Worm (Caenorhabditis elegans) whole organism, L4 larva: ENCODE results near the gene ZK899.1.

Experiments used
- D1046.2 ChIP-seq: fragments of 200-800 bp; sonication (Bioruptor generic); IDR thresholded peaks from 2 replicates; pipeline ENCODE4 v1.3.6; 2022; ENCODE audit warnings: missing genetic modification characterization, missing compliant biosample characterization
- F37D6.2 ChIP-seq: sonication (generic microtip); optimal IDR thresholded peaks from 2 replicates; lab custom pipeline; 2016; ENCODE audit warnings: mild to moderate bottlenecking, missing genetic modification characterization, missing compliant biosample characterization
- T26A8.4 ChIP-seq: fragments of 200-800 bp; sonication (Bioruptor generic); IDR thresholded peaks from 2 replicates; pipeline ENCODE4 v1.3.6; 2022; ENCODE audit warnings: missing genetic modification characterization, missing compliant biosample characterization
- ZK337.2 ChIP-seq: fragments of 200-800 bp; sonication (Bioruptor generic); IDR thresholded peaks from 2 replicates; pipeline ENCODE4 v1.3.6; 2022; ENCODE audit warnings: missing genetic modification reagents, missing genetic modification characterization, missing compliant biosample characterization
- ceh-20 ChIP-seq: fragments of 200-800 bp; sonication (Bioruptor generic); IDR thresholded peaks from 2 replicates; pipeline ENCODE4 v1.3.6; 2022; ENCODE audit warnings: missing genetic modification reagents, missing genetic modification characterization, missing compliant biosample characterization
- ceh-28 ChIP-seq: fragments of 150-350 bp; optimal IDR thresholded peaks from 2 replicates; lab custom pipeline; 2014; ENCODE audit warnings: missing biosample characterization, missing genetic modification reagents, missing genetic modification characterization
- ceh-62 ChIP-seq: sonication (generic microtip); optimal IDR thresholded peaks from 2 replicates; lab custom pipeline; 2017; ENCODE audit warnings: missing biosample characterization, missing genetic modification characterization
- ceh-82 ChIP-seq: sonication (generic microtip); optimal IDR thresholded peaks from 2 replicates; lab custom pipeline; 2017; ENCODE audit warnings: missing biosample characterization, missing genetic modification characterization
- ces-1 ChIP-seq: fragments of 150-350 bp; sonication (generic microtip); optimal IDR thresholded peaks from 4 replicates; lab custom pipeline; 2014; ENCODE audit warnings: missing biosample characterization, missing genetic modification reagents, missing genetic modification characterization
- cey-2 ChIP-seq: sonication (generic microtip); optimal IDR thresholded peaks from 3 replicates; lab custom pipeline; 2017; ENCODE audit warnings: missing genetic modification characterization, mild to moderate bottlenecking, missing compliant biosample characterization, antibody characterized with exemption, borderline replicate concordance; ENCODE audit not compliant: insufficient read depth
- daf-12 ChIP-seq: fragments of 150-350 bp; optimal IDR thresholded peaks from 2 replicates; lab custom pipeline; 2014; ENCODE audit warnings: missing biosample characterization, missing genetic modification reagents, missing genetic modification characterization
- daf-16 ChIP-seq, 3 experiments: sonication (generic microtip); optimal IDR thresholded peaks; 2 replicates each; lab custom pipeline; 2016 to 2017; ENCODE audit warnings: missing genetic modification characterization in 3 of 3, missing genetic modification reagents in 3 of 3, mild to moderate bottlenecking in 2 of 3, missing compliant biosample characterization in 2 of 3, missing biosample characterization in 1 of 3, moderate library complexity in 1 of 3
- daf-8 ChIP-seq: fragments of 200-800 bp; sonication (Bioruptor generic); IDR thresholded peaks from 2 replicates; pipeline ENCODE4 v1.3.6; 2022; ENCODE audit warnings: missing genetic modification characterization, missing compliant biosample characterization
- dmd-6 ChIP-seq: fragments of 200-800 bp; sonication (Bioruptor generic); IDR thresholded peaks from 2 replicates; pipeline ENCODE4 v1.3.6; 2022; ENCODE audit warnings: missing genetic modification reagents, missing genetic modification characterization, missing compliant biosample characterization
- duxl-1 ChIP-seq: sonication (generic microtip); optimal IDR thresholded peaks from 2 replicates; lab custom pipeline; 2016; ENCODE audit warnings: mild to moderate bottlenecking, missing genetic modification characterization, moderate library complexity, missing compliant biosample characterization; ENCODE audit not compliant: poor library complexity
- hif-1 ChIP-seq, 2 experiments: sonication (generic microtip); optimal IDR thresholded peaks; 2 replicates each; lab custom pipeline; 2016 to 2017; ENCODE audit warnings: missing compliant biosample characterization in 2 of 2, missing genetic modification characterization in 2 of 2, missing genetic modification reagents in 2 of 2, missing genotype in 2 of 2, mild to moderate bottlenecking in 1 of 2
- hlh-30 ChIP-seq: sonication (generic microtip); optimal IDR thresholded peaks from 2 replicates; lab custom pipeline; 2017; ENCODE audit warnings: antibody characterized with exemption, mild to moderate bottlenecking, missing genetic modification characterization, missing compliant biosample characterization; ENCODE audit not compliant: insufficient read depth
- lin-29 ChIP-seq: fragments of 200-800 bp; sonication (Bioruptor generic); IDR thresholded peaks from 2 replicates; pipeline ENCODE4 v1.3.6; 2022; ENCODE audit warnings: missing genetic modification reagents, missing genetic modification characterization, missing compliant biosample characterization
- lin-38 ChIP-seq: fragments of 200-800 bp; sonication (Bioruptor generic); IDR thresholded peaks from 2 replicates; pipeline ENCODE4 v1.3.6; 2022; ENCODE audit warnings: missing genetic modification reagents, missing genetic modification characterization, missing compliant biosample characterization
- lin-39 ChIP-seq: fragments of 150-350 bp; optimal IDR thresholded peaks from 2 replicates; lab custom pipeline; 2014; ENCODE audit warnings: missing biosample characterization, missing genetic modification reagents, missing genetic modification characterization
- lsy-2 ChIP-seq, 2 experiments: fragments of 150-350 bp in 1 of 2; sonication (generic microtip) in 1 of 2; optimal IDR thresholded peaks; 2 replicates each; lab custom pipeline; 2014 to 2017; ENCODE audit warnings: missing biosample characterization in 2 of 2, missing genetic modification characterization in 2 of 2
- mdl-1 ChIP-seq, 2 experiments: fragments of 150-350 bp in 1 of 2; sonication (generic microtip) in 1 of 2; optimal IDR thresholded peaks; 2 replicates each; lab custom pipeline; 2014 to 2017; ENCODE audit warnings: missing biosample characterization in 2 of 2, missing genetic modification characterization in 2 of 2
- mdt-29 ChIP-seq: fragments of 200-800 bp; sonication (Bioruptor generic); IDR thresholded peaks from 2 replicates; pipeline ENCODE4 v1.3.6; 2022; ENCODE audit warnings: missing genetic modification reagents, missing genetic modification characterization, missing compliant biosample characterization
- mep-1 ChIP-seq: fragments of 150-350 bp; sonication (generic microtip); optimal IDR thresholded peaks from 3 replicates; lab custom pipeline; 2014; ENCODE audit warnings: missing biosample characterization, missing genetic modification characterization
- mxl-3 ChIP-seq: fragments of 200-800 bp; sonication (Bioruptor generic); optimal IDR thresholded peaks from 2 replicates; lab custom pipeline; 2018; ENCODE audit warnings: mild to moderate bottlenecking, missing genetic modification characterization, missing compliant biosample characterization
- nhr-102 ChIP-seq: sonication (generic microtip); optimal IDR thresholded peaks from 2 replicates; lab custom pipeline; 2016; ENCODE audit warnings: mild to moderate bottlenecking, missing genetic modification characterization, moderate library complexity, missing compliant biosample characterization
- nhr-11 ChIP-seq: fragments of 150-350 bp; optimal IDR thresholded peaks from 2 replicates; lab custom pipeline; 2014; ENCODE audit warnings: missing biosample characterization, missing genetic modification characterization
- nhr-111 ChIP-seq: fragments of 200-800 bp; sonication (Bioruptor generic); optimal IDR thresholded peaks from 2 replicates; lab custom pipeline; 2018; ENCODE audit warnings: mild to moderate bottlenecking, missing genetic modification characterization, missing compliant biosample characterization
- nhr-25 ChIP-seq: sonication (generic microtip); optimal IDR thresholded peaks from 2 replicates; lab custom pipeline; 2017; ENCODE audit warnings: missing genetic modification characterization, mild to moderate bottlenecking, missing compliant biosample characterization, antibody characterized with exemption, moderate library complexity, borderline replicate concordance; ENCODE audit not compliant: insufficient read depth
- nhr-28 ChIP-seq: fragments of 150-350 bp; optimal IDR thresholded peaks from 2 replicates; lab custom pipeline; 2014; ENCODE audit warnings: missing biosample characterization, missing genetic modification characterization
- nhr-76 ChIP-seq: fragments of 150-350 bp; optimal IDR thresholded peaks from 2 replicates; lab custom pipeline; 2014; ENCODE audit warnings: missing biosample characterization, missing genetic modification characterization
- nhr-77 ChIP-seq: fragments of 150-350 bp; optimal IDR thresholded peaks from 2 replicates; lab custom pipeline; 2014; ENCODE audit warnings: missing biosample characterization, missing genetic modification characterization
- pqm-1 ChIP-seq: sonication (generic microtip); optimal IDR thresholded peaks from 2 replicates; lab custom pipeline; 2017; ENCODE audit warnings: missing biosample characterization, missing genetic modification characterization
- rbr-2 ChIP-seq: sonication (generic microtip); optimal IDR thresholded peaks from 2 replicates; lab custom pipeline; 2016; ENCODE audit warnings: missing genotype, missing genetic modification characterization, missing compliant biosample characterization
- snpc-1.2 ChIP-seq: fragments of 200-800 bp; sonication (Bioruptor generic); IDR thresholded peaks from 2 replicates; pipeline ENCODE4 v1.3.6; 2022; ENCODE audit warnings: missing genetic modification reagents, missing genetic modification characterization, missing compliant biosample characterization
- spr-1 ChIP-seq: sonication (generic microtip); optimal IDR thresholded peaks from 2 replicates; lab custom pipeline; 2016; ENCODE audit warnings: mild to moderate bottlenecking, missing genetic modification characterization, missing compliant biosample characterization
- tag-97 ChIP-seq: fragments of 200-800 bp; sonication (Bioruptor generic); IDR thresholded peaks from 2 replicates; pipeline ENCODE4 v1.3.6; 2022; ENCODE audit warnings: missing genetic modification characterization, missing compliant biosample characterization
- unc-39 ChIP-seq: sonication (generic microtip); optimal IDR thresholded peaks from 2 replicates; lab custom pipeline; 2017; ENCODE audit warnings: missing biosample characterization, missing genetic modification characterization
- unc-62 ChIP-seq, 3 experiments: fragments of 150-350 bp in 1 of 3; sonication (generic microtip); optimal IDR thresholded peaks in 2 of 3; peaks in 1 of 3; 1 replicate in 1 of 3; 2 replicates in 2 of 3; lab custom pipeline; 2014 to 2017; ENCODE audit warnings: missing biosample characterization in 3 of 3, missing genetic modification characterization in 3 of 3, missing genetic modification reagents in 3 of 3, missing genotype in 1 of 3
- zag-1 ChIP-seq: fragments of 150-350 bp; optimal IDR thresholded peaks from 2 replicates; lab custom pipeline; 2014; ENCODE audit warnings: missing biosample characterization, missing genetic modification characterization
- zfp-2 ChIP-seq: sonication (generic microtip); optimal IDR thresholded peaks from 2 replicates; lab custom pipeline; 2016; ENCODE audit warnings: mild to moderate bottlenecking, missing genetic modification characterization, missing compliant biosample characterization
- zip-11 ChIP-seq: fragments of 200-800 bp; sonication (Bioruptor generic); IDR thresholded peaks from 2 replicates; pipeline ENCODE4 v1.3.6; 2022; ENCODE audit warnings: missing genetic modification characterization, missing compliant biosample characterization
- ztf-11 ChIP-seq: fragments of 150-350 bp; optimal IDR thresholded peaks from 2 replicates; lab custom pipeline; 2014; ENCODE audit warnings: missing biosample characterization, missing genetic modification characterization
- ztf-7 ChIP-seq: fragments of 150-350 bp; optimal IDR thresholded peaks from 2 replicates; lab custom pipeline; 2014; ENCODE audit warnings: missing biosample characterization, missing genetic modification characterization

ZK899.1 gene

DNA sequence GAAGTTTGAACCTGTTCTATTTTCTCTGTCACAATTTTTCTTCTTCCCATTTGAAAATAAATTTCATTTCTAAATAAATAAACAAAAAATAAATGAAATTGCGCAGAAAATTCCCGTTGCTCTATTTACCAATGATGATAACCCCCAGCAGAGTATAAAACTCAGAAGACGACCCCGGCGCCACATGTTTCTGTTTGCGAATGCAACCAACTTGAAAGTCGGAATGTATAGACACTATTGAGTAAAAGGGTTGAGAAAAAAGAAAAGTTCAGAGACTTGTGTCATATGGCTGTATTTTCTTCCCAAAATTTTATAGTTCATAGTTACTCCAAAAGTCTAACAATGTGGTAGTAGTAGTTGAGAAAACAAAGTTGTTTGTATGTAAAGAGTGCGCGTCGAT, 34.8 kb upstream of the ZK899.1 start:
- TF ChIP-seq rbr-2 (tag; lab: Kevin White, UChicago), result no peak
- no peak for TF ChIP-seq ztf-7
- TF ChIP-seq ceh-20, result no peak
- no peak for TF ChIP-seq unc-39 (tag; lab: Kevin White, UChicago)
- TF ChIP-seq T26A8.4, result no peak
- TF ChIP-seq lsy-2 (tag; optimal IDR thresholded peaks at IDR 0.05; lab: Kevin White, UChicago), result no peak
- no peak for TF ChIP-seq cey-2
- no peak for TF ChIP-seq snpc-1.2 (GFP tag; lab: Robert Waterston, UW)
- TF ChIP-seq spr-1 (tag; lab: Kevin White, UChicago), result no peak
- no peak for TF ChIP-seq daf-16 (GFP tag; optimal IDR thresholded peaks at IDR 0.05; lab: Kevin White, UChicago)
- TF ChIP-seq daf-16 (tag; optimal IDR thresholded peaks at IDR 0.05; lab: Kevin White, UChicago), result no peak
- TF ChIP-seq nhr-77 (tag; lab: Kevin White, UChicago), result no peak
- TF ChIP-seq nhr-111 (GFP tag; lab: Kevin White, UChicago), result no peak
- TF ChIP-seq mdt-29 (GFP tag; lab: Robert Waterston, UW), result no peak
- TF ChIP-seq lin-39, result no peak
- no peak for TF ChIP-seq nhr-25 (tag; lab: Kevin White, UChicago)
- TF ChIP-seq pqm-1, result no peak

DNA sequence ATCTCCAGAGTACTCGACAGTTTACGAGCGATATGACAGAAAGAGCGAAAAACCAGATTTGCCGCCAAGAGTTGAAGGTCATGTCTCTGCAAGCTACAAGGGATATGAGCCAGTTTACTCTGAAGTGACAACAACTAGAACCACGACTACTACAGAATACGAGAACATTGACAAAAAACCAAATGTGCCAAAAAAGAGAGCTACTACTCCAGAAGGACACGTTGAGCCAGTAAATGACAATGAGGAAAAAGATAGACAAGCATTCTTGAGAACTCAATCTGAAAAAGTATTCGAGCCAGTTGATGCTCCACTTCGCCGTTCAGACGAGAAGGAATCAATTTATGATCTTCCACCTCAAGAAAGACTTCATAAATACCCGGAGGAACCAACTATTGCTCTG, 29.1 kb upstream of the ZK899.1 start:
- TF ChIP-seq zfp-2 (tag; lab: Kevin White, UChicago) (no peak), unc-62 (GFP tag; optimal IDR thresholded peaks at IDR 0.05 in 1 of 2; lab: Kevin White, UChicago) (peak in 1 of 2 experiments; percentile 91), unc-62 (tag; optimal IDR thresholded peaks at IDR 0.05; lab: Kevin White, UChicago) (no peak)

- no peak for TF ChIP-seq lin-29 (GFP tag; lab: Robert Waterston, UW)
- no peak for TF ChIP-seq ceh-28 (tag; lab: Kevin White, UChicago)
- no peak for TF ChIP-seq mep-1 (tag; lab: Kevin White, UChicago)
- TF ChIP-seq nhr-11 (tag; lab: Kevin White, UChicago), result no peak
- no peak for TF ChIP-seq mxl-3 (GFP tag; lab: Kevin White, UChicago)
- TF ChIP-seq ztf-11 (tag; lab: Kevin White, UChicago), result no peak
- no peak for TF ChIP-seq ceh-82 (tag; lab: Kevin White, UChicago)
- TF ChIP-seq nhr-28 (tag; lab: Kevin White, UChicago), result no peak
- TF ChIP-seq zip-11 (GFP tag; lab: Robert Waterston, UW), result no peak
- no peak for TF ChIP-seq duxl-1 (tag; lab: Kevin White, UChicago)
- TF ChIP-seq hif-1 (tag; optimal IDR thresholded peaks at IDR 0.05; lab: Kevin White, UChicago), result no peak
- TF ChIP-seq daf-16 (GFP tag; optimal IDR thresholded peaks at IDR 0.05; lab: Kevin White, UChicago), result no peak
- TF ChIP-seq daf-16 (tag; optimal IDR thresholded peaks at IDR 0.05; lab: Kevin White, UChicago), result no peak
- no peak for TF ChIP-seq nhr-102 (tag; lab: Kevin White, UChicago)
These were observed 28.5 kb upstream of the ZK899.1 start for ce11 chrX:9417948-9418347.

DNA sequence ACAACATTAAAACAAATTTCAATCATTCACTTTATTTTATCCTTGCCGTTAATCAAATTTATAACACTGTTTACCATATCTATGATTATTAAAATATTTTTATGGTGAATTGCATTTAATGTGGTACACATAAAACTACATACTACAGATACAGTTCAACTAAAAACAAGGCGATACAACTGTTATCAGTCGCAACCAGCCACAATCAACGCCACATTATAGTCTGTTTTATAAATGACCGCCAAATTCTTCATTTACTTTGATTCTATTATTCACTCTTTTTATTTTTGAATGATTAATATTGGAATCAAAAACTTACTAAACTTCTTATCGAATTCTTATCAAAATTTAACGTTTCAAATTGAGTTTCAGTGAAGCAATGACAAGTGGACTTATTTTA, 18.4 kb upstream of the ZK899.1 start, which contains the start of gene B0272.4:
Gene B0272.4, plus strand, starts transcription at position 373 of the 400 bp plus-strand sequence.
- no peak for TF ChIP-seq ces-1 (GFP tag; lab: Kevin White, UChicago)
- no peak for TF ChIP-seq hlh-30
- no peak for TF ChIP-seq F37D6.2 (tag; lab: Kevin White, UChicago)
- TF ChIP-seq ceh-20, result peak; percentile 44; the same call in 1 of the 2 replicates
- TF ChIP-seq lin-39, result no peak
- TF ChIP-seq rbr-2 (tag; lab: Kevin White, UChicago), result no peak
- no peak for TF ChIP-seq lin-38 (GFP tag; lab: Robert Waterston, UW)
- no peak for TF ChIP-seq mdl-1 (tag; optimal IDR thresholded peaks at IDR 0.05; lab: Kevin White, UChicago)
- no peak for TF ChIP-seq ceh-62 (tag; lab: Kevin White, UChicago)
- TF ChIP-seq ZK337.2 (GFP tag; lab: Robert Waterston, UW), result no peak
- no peak for TF ChIP-seq daf-12
- no peak for TF ChIP-seq tag-97 (GFP tag; lab: Robert Waterston, UW)
- TF ChIP-seq nhr-11 (tag; lab: Kevin White, UChicago), result no peak
- no peak for TF ChIP-seq D1046.2
- TF ChIP-seq daf-8, result no peak
- peak; percentile 42 for TF ChIP-seq dmd-6 (GFP tag; lab: Robert Waterston, UW)
- no peak for TF ChIP-seq mxl-3 (GFP tag; lab: Kevin White, UChicago)
- no peak for TF ChIP-seq zag-1 (tag; lab: Kevin White, UChicago)
- no peak for TF ChIP-seq nhr-76 (tag; lab: Kevin White, UChicago)
- TF ChIP-seq ceh-82 (tag; lab: Kevin White, UChicago), result no peak
- no peak for TF ChIP-seq T26A8.4
- peak; percentile 97 for TF ChIP-seq nhr-28 (tag; lab: Kevin White, UChicago)
- TF ChIP-seq nhr-102 (tag; lab: Kevin White, UChicago), result no peak
- TF ChIP-seq daf-16 (GFP tag; optimal IDR thresholded peaks at IDR 0.05; lab: Kevin White, UChicago), result no peak
- TF ChIP-seq daf-16 (tag; optimal IDR thresholded peaks at IDR 0.05; lab: Kevin White, UChicago), result peak; percentile 95
